Worm (Caenorhabditis elegans) whole organism, L4/young adult: ENCODE results near the gene set-11.
"Not testable (repeated sequence)": the region's sequence is repeated elsewhere in the genome, so short reads cannot be mapped to it uniquely, and the experiment has no call there.

ENCODE experiments used
- W03F9.2 ChIP-seq: fragments of 150-350 bp; optimal IDR thresholded peaks from 2 replicates; lab custom pipeline; 2014; ENCODE audit warnings: missing biosample characterization, missing genetic modification characterization
- dao-5 ChIP-seq: sonication (generic microtip); optimal IDR thresholded peaks from 2 replicates; lab custom pipeline; 2016; ENCODE audit warnings: missing genotype, missing genetic modification characterization, moderate library complexity, missing compliant biosample characterization
- him-1 ChIP-seq: sonication (generic microtip); optimal IDR thresholded peaks from 2 replicates; lab custom pipeline; 2016; ENCODE audit warnings: missing genotype, missing genetic modification reagents, missing genetic modification characterization, missing compliant biosample characterization

The set-11 gene

ce11 chrII:2710919-2711318, 18.5 kb upstream of the set-11 start, which contains the start of gene T05A8.2:
TSS of gene T05A8.2 (minus strand) at chrII:2711019.
- TF ChIP-seq dao-5 (tag; lab: Kevin White, UChicago) (no peak), him-1 (no peak), W03F9.2 (no peak)

ce11 chrII:2709942-2710341, 17.6 kb upstream of the set-11 start, which contains the start of gene T05A8.1:
TSS of gene T05A8.1 (minus strand) at chrII:2710042.
- TF ChIP-seq him-1 (no peak), dao-5 (tag; lab: Kevin White, UChicago) (no peak), W03F9.2 (no peak)

ce11 chrII:2707872-2708271, 15.5 kb upstream of the set-11 start, which contains the start of gene Y47G7B.2:
TSS of gene Y47G7B.2 (minus strand) at chrII:2708014.
- TF ChIP-seq him-1 (no peak), W03F9.2 (no peak), dao-5 (tag; lab: Kevin White, UChicago) (no peak)

- TF ChIP-seq dao-5 (tag; lab: Kevin White, UChicago) (no peak), W03F9.2 (no peak), him-1 (no peak)
Observed at ce11 chrII:2705200-2705599, 12.8 kb upstream of the set-11 start, which contains the start of gene srh-128. TSS of gene srh-128 (minus strand) at chrII:2705300.

ce11 chrII:2702757-2703156, 10.4 kb upstream of the set-11 start, which contains the start of gene sri-60:
TSS of gene sri-60 (minus strand) at chrII:2702857.
- TF ChIP-seq dao-5 (tag; lab: Kevin White, UChicago) (no peak), W03F9.2 (no peak), him-1 (no peak)

- TF ChIP-seq dao-5 (tag; lab: Kevin White, UChicago) (no peak), W03F9.2 (no peak), him-1 (no peak)
Observed at ce11 chrII:2700229-2700628, 7.9 kb upstream of the set-11 start, which contains the start of gene sri-61. TSS of gene sri-61 (minus strand) at chrII:2700329.

- TF ChIP-seq him-1, result no peak
- TF ChIP-seq dao-5 (tag; lab: Kevin White, UChicago), result no peak
- no peak for TF ChIP-seq W03F9.2
Observed at ce11 chrII:2698378-2698777, 6.0 kb upstream of the set-11 start, which contains the start of gene sri-62. TSS of gene sri-62 (minus strand) at chrII:2698478.

- TF ChIP-seq W03F9.2 (no peak), dao-5 (tag; lab: Kevin White, UChicago) (no peak), him-1 (no peak)
Observed at ce11 chrII:2695079-2695478, 2.7 kb upstream of the set-11 start.

ce11 chrII:2690080-2690479, 2.3 kb downstream of the set-11 start, which contains the start of gene nspf-3:
TSS of gene nspf-3 (minus strand) at chrII:2690180.
- TF ChIP-seq him-1 (no peak), dao-5 (tag; lab: Kevin White, UChicago) (no peak), W03F9.2 (no peak)

- TF ChIP-seq him-1; dao-5 (tag; lab: Kevin White, UChicago); W03F9.2: not testable (repeated sequence)
Observed at ce11 chrII:2688616-2689015, 3.8 kb downstream of the set-11 start, which contains the start of gene nspf-2. TSS of gene nspf-2 (plus strand) at chrII:2688916.

- TF ChIP-seq W03F9.2 (no peak), dao-5 (tag; lab: Kevin White, UChicago) (no peak)
Observed at ce11 chrII:2686985-2687675, 5.2 kb downstream of the set-11 start, which contains the start of the genes sup-9 and nspf-1. TSS of gene sup-9 (minus strand) at chrII:2687027. TSS of gene nspf-1 (plus strand) at chrII:2687625.

- no peak for TF ChIP-seq W03F9.2
- TF ChIP-seq dao-5 (tag; lab: Kevin White, UChicago), result no peak
- no peak for TF ChIP-seq him-1
Observed at ce11 chrII:2684783-2685182, 7.6 kb downstream of the set-11 start.

ce11 chrII:2684208-2684607, 8.2 kb downstream of the set-11 start, which contains the start of gene ceh-87:
TSS of gene ceh-87 (minus strand) at chrII:2684308.
- TF ChIP-seq him-1, result no peak

- TF ChIP-seq W03F9.2 (no peak), him-1 (no peak), dao-5 (tag; lab: Kevin White, UChicago) (no peak)
Observed at ce11 chrII:2681118-2681517, 11.3 kb downstream of the set-11 start, which contains the start of gene F34D6.1. TSS of gene F34D6.1 (minus strand) at chrII:2681218.

ce11 chrII:2677534-2678168, 14.7 kb downstream of the set-11 start, which contains the start of gene F22E5.17:
TSS of gene F22E5.17 (plus strand) at chrII:2678041.
- TF ChIP-seq dao-5 (tag; lab: Kevin White, UChicago), result no peak
- no peak for TF ChIP-seq W03F9.2
- no peak for TF ChIP-seq him-1
